Worm (Caenorhabditis elegans): Measurements from ENCODE around the gene srd-59.
A peak's percentile ranks its signal among the peaks of the same experiment; 100 is the strongest.

srd-59 gene

DNA sequence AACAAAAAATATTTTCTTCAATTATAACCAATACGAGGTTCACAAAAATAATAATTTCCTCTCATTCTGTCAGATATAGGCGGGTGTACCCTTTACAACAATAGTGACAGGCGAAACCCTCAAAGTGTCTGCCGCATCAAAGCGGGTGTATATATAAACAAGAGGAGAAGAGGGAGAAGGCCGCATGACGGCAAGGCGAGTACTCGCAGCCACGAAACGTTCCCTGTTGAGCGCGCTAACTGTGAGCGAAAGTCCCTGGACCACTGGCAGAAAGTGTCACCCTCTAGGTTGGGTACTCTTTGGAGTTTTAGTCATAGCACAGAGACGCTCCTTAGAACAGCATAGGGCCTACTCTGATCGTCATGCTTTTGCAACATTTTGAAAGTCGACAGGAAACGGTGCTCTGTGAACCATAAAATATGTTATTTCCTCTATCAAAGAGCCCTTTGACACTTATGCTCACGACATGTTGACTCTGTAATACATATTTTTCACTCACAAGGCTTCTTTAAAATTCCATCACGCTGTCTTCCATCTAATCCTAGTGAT, 5.4 kb upstream of the srd-59 start, which contains the start of gene pcrg-1 (continued):
- TF ChIP-seq D2030.7 (GFP tag; IDR thresholded peaks at IDR 0.05) (peak; percentile 78), aptf-2 (GFP tag; conservative IDR thresholded peaks at IDR 0.05) (0 out of 2 replicates have a peak, but pooled peaks have one; percentile 30), B0019.2 (GFP tag; conservative IDR thresholded peaks at IDR 0.05) (no peak), mes-4 (tag; optimal IDR thresholded peaks at IDR 0.05) (peak; percentile 83), dpl-1 (GFP tag; optimal IDR thresholded peaks at IDR 0.05) (no peak), efl-1 (GFP tag; optimal IDR thresholded peaks at IDR 0.05) (no peak), ama-1 (optimal IDR thresholded peaks at IDR 0.05) (no peak), ama-1 (GFP tag; optimal IDR thresholded peaks at IDR 0.05) (peak; percentile 43 to 86), C17E4.6 (GFP tag; IDR thresholded peaks at IDR 0.05) (peak; percentile 77), F23B12.7 (tag; optimal IDR thresholded peaks at IDR 0.05; ENCODE audit: insufficient read depth) (peak; percentile 26), sea-2 (GFP tag; IDR thresholded peaks at IDR 0.05) (peak; percentile 72; the same call in 1 of the 2 replicates), gei-17 (GFP tag; optimal IDR thresholded peaks at IDR 0.05) (no peak), egl-44 (GFP tag; IDR thresholded peaks at IDR 0.05) (peak; percentile 80; the same call in 1 of the 2 replicates), F57A8.1 (GFP tag; optimal IDR thresholded peaks at IDR 0.05) (peak; percentile 55), attf-3 (GFP tag; conservative IDR thresholded peaks at IDR 0.05) (peak; percentile 64), him-1 (tag; optimal IDR thresholded peaks at IDR 0.05) (peak; percentile 63), zfh-2 (GFP tag; conservative IDR thresholded peaks at IDR 0.05) (no peak), snpc-3.4 (tag; optimal IDR thresholded peaks at IDR 0.05) (peak; percentile 90), B0035.1 (tag; optimal IDR thresholded peaks at IDR 0.05) (peak; percentile 16), lin-35 (GFP tag; optimal IDR thresholded peaks at IDR 0.05) (peak in 1 of 3 experiments; percentile 59), K11D2.4 (GFP tag; IDR thresholded peaks at IDR 0.05) (peak; percentile 63; the same call in 1 of the 2 replicates), lsy-27 (tag; optimal IDR thresholded peaks at IDR 0.05; ENCODE audit: borderline replicate concordance, insufficient read depth) (peak; percentile 50), bed-2 (GFP tag; IDR thresholded peaks at IDR 0.05) (peak; percentile 75; the same call in 1 of the 2 replicates), sdz-38 (tag; optimal IDR thresholded peaks at IDR 0.05) (peak; percentile 28), xnd-1 (tag; optimal IDR thresholded peaks at IDR 0.05) (peak; percentile 31), cebp-2 (GFP tag; IDR thresholded peaks at IDR 0.05) (0 out of 2 replicates have a peak, but pooled peaks have one; percentile 30), let-526 (GFP tag; IDR thresholded peaks at IDR 0.05) (peak; percentile 54; the same call in 1 of the 2 replicates), nhr-90 (tag; optimal IDR thresholded peaks at IDR 0.05) (peak; percentile 90), F39B2.1 (GFP tag; IDR thresholded peaks at IDR 0.05) (0 out of 2 replicates have a peak, but pooled peaks have one; percentile 11), ekl-4 (GFP tag; IDR thresholded peaks at IDR 0.05) (peak; percentile 83), F57C9.4 (tag; optimal IDR thresholded peaks at IDR 0.05) (peak; percentile 10), F37B4.10 (GFP tag; IDR thresholded peaks at IDR 0.05) (no peak), chd-7 (tag; optimal IDR thresholded peaks at IDR 0.05) (peak; percentile 93), lin-54 (GFP tag; optimal IDR thresholded peaks at IDR 0.05) (peak; percentile 76), mxl-1 (tag; optimal IDR thresholded peaks at IDR 0.05) (peak; percentile 80), atf-7 (tag; optimal IDR thresholded peaks at IDR 0.05) (peak; percentile 56), B0336.3 (GFP tag; IDR thresholded peaks at IDR 0.05) (peak; percentile 89), athp-1 (tag; optimal IDR thresholded peaks at IDR 0.05) (peak; percentile 94), mel-28 (tag; optimal IDR thresholded peaks at IDR 0.05; ENCODE audit: borderline replicate concordance) (no peak), bed-1 (GFP tag; IDR thresholded peaks at IDR 0.05) (peak; percentile 80; the same call in 1 of the 2 replicates), dox-1 (GFP tag; IDR thresholded peaks at IDR 0.05) (peak; percentile 90), nhr-80 (tag; optimal IDR thresholded peaks at IDR 0.05) (peak; percentile 45), F49E8.2 (tag; optimal IDR thresholded peaks at IDR 0.05; ENCODE audit: insufficient read depth) (peak; percentile 76), Y67H2A.10 (GFP tag; conservative IDR thresholded peaks at IDR 0.05) (no peak), rec-8 (tag; optimal IDR thresholded peaks at IDR 0.05) (peak in 1 of 2 experiments; percentile 15), T26A5.8 (tag; optimal IDR thresholded peaks at IDR 0.05) (peak; percentile 74), ceh-40 (GFP tag; IDR thresholded peaks at IDR 0.05) (peak; percentile 86), C06A6.2 (GFP tag; conservative IDR thresholded peaks at IDR 0.05) (peak; percentile 69; the same call in 1 of the 2 replicates)
